Worm (Caenorhabditis elegans): ENCODE data around the gene gpa-5.

The gpa-5 gene

DNA sequence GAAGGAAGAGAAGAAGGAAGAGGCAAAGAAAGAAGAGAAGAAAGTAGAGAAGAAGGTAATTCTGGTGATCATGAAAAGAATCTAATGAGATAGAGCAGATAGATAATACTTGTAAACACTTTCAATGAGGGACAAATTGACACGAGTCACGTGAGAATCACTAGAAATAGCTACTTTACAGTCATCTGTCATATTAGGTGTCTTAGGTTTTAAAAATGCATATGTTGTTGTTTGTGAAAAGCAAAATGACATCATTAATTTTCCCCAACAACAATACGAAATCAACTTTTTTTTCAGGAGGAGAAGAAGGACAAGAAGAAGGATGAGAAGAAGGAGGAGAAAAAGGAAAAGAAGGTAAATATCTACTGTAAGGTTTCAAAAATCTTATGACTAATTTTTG lies 45.7 kb downstream of the gpa-5 start:
- TF ChIP-seq nhr-23 (tag; optimal IDR thresholded peaks at IDR 0.05) (no peak), aly-2 (tag; optimal IDR thresholded peaks at IDR 0.05) (no peak), elt-3 (tag; optimal IDR thresholded peaks at IDR 0.05) (no peak), snpc-4 (tag; optimal IDR thresholded peaks at IDR 0.05) (no peak), nhr-25 (tag; optimal IDR thresholded peaks at IDR 0.05) (peak; percentile 27), nhr-77 (tag; optimal IDR thresholded peaks at IDR 0.05) (no peak), nhr-129 (tag; optimal IDR thresholded peaks at IDR 0.05) (peak; percentile 26), sma-9 (GFP tag; optimal IDR thresholded peaks at IDR 0.05) (peak; percentile 13), sma-9 (tag; optimal IDR thresholded peaks at IDR 0.05) (no peak), lin-13 (GFP tag; optimal IDR thresholded peaks at IDR 0.05) (no peak), crh-2 (tag; optimal IDR thresholded peaks at IDR 0.05) (no peak), nhr-10 (tag; optimal IDR thresholded peaks at IDR 0.05) (no peak), unc-62 (GFP tag; optimal IDR thresholded peaks at IDR 0.05) (no peak)

DNA sequence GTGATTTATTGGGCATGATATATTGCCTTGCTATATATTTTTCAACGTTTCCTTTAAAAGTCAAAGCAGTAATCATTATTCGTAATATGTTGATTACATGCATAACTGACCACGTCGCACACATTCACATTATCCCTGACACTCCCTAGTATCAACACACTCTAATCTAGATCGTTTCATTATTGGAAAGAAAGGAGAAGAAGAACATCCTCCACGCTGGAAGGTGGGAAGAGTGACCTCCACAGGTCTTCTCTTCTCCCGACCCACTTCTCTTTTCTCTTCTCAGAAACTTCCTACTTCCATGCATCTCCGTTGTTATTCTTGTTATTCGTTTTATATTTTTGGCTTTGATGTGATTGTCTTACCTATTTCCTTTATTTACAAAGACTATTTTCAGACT lies 46.8 kb downstream of the gpa-5 start, which contains the start of gene txdc-12.2:
Gene txdc-12.2 (plus strand): TSS at position 396 of the 400 bp plus-strand sequence.
- TF ChIP-seq fos-1 (tag; optimal IDR thresholded peaks at IDR 0.05) (peak; percentile 1), nhr-11 (tag; optimal IDR thresholded peaks at IDR 0.05) (no peak)

DNA sequence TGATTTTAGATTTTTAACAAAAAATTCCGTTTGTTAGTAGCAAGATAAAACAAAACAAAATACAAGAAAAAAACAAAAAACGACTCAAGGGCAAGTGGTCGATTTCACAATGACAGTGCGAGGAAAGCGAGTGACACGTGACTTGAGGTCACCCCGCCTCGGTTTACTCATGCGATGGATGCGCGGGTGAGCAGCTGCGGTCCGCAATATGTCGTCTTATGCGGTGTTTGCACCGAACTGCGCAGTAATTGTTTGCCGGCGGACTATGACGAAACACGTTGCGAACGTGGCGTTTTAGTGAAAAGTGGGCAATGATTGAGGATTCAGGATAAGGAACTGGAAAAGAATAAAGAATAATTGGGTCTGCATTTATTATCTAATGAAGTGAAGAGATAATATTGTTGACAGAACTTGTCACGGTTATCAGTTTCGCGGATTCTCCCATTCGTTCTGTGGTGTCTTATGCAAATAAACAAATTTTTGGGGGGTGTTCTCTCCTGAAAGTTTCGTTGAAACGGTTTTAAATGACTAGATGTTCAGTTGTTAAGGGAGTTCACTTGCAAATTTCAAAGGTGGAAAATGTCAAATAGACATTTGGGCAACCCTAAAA lies 49.4 kb downstream of the gpa-5 start:
- TF ChIP-seq unc-55 (GFP tag; optimal IDR thresholded peaks at IDR 0.05) (peak; percentile 72), gmeb-1 (tag; optimal IDR thresholded peaks at IDR 0.05) (peak; percentile 52), lin-13 (GFP tag; optimal IDR thresholded peaks at IDR 0.05) (peak; percentile 34), nhr-25 (tag; optimal IDR thresholded peaks at IDR 0.05) (peak; percentile 86), ztf-4 (tag; optimal IDR thresholded peaks at IDR 0.05) (peak; percentile 42), mbf-1 (tag; optimal IDR thresholded peaks at IDR 0.05) (no peak), blmp-1 (tag; optimal IDR thresholded peaks at IDR 0.05; ENCODE audit: insufficient read depth) (no peak), ama-1 (optimal IDR thresholded peaks at IDR 0.05) (peak; percentile 15), nhr-12 (tag; optimal IDR thresholded peaks at IDR 0.05) (no peak), nhr-23 (tag; optimal IDR thresholded peaks at IDR 0.05) (no peak), crh-2 (tag; optimal IDR thresholded peaks at IDR 0.05) (peak; percentile 75), nhr-10 (tag; optimal IDR thresholded peaks at IDR 0.05) (peak; percentile 37), fos-1 (tag; optimal IDR thresholded peaks at IDR 0.05) (peak; percentile 37), Y55F3AM.14 (GFP tag; optimal IDR thresholded peaks at IDR 0.05) (peak; percentile 2), sem-4 (tag; optimal IDR thresholded peaks at IDR 0.05) (peak; percentile 50), lin-39 (tag; optimal IDR thresholded peaks at IDR 0.05) (no peak), unc-39 (tag; optimal IDR thresholded peaks at IDR 0.05) (no peak), nhr-129 (tag; optimal IDR thresholded peaks at IDR 0.05) (peak; percentile 87), lsy-2 (tag; optimal IDR thresholded peaks at IDR 0.05) (no peak), ceh-16 (tag; optimal IDR thresholded peaks at IDR 0.05) (peak; percentile 54), F13H6.1 (tag; optimal IDR thresholded peaks at IDR 0.05) (peak; percentile 73), C34F6.9 (tag; optimal IDR thresholded peaks at IDR 0.05) (peak; percentile 88), mab-5 (tag; optimal IDR thresholded peaks at IDR 0.05) (peak; percentile 68), mdl-1 (tag; optimal IDR thresholded peaks at IDR 0.05) (peak; percentile 64 to 87), nhr-21 (tag; optimal IDR thresholded peaks at IDR 0.05) (peak; percentile 30), snpc-4 (tag; optimal IDR thresholded peaks at IDR 0.05) (peak; percentile 48), sma-9 (GFP tag; optimal IDR thresholded peaks at IDR 0.05) (peak; percentile 79), sma-9 (tag; optimal IDR thresholded peaks at IDR 0.05) (no peak), ZK546.5 (tag; optimal IDR thresholded peaks at IDR 0.05) (no peak), lin-11 (tag; optimal IDR thresholded peaks at IDR 0.05) (peak; percentile 77), sma-3 (GFP tag; optimal IDR thresholded peaks at IDR 0.05) (peak; percentile 62)

DNA sequence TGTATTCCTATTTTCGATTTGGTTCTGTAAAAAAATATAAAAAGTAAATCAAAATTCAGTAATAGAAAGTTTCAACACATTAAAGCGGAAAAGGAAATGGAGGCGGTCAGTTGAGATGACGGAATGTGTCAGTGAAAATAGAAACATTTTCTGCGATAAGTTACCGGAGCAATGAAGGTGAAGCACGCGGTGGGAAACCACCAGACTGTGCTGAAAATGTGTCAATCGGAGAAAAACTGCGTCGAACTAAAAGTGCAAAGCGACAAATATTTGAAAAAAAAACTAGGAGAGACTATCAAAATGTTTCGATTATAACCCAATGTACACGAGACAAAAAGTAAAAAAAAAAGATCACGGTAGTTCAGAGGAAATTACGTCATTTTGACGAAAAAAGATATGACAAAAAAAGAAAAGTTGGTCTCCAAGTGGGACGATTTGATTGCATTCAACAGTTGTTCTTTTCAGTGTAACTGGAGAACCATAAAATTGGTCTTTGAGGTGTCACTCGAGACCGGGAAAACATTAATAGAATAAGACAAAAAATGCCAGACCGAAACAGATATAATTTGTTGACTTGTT lies 50.4 kb downstream of the gpa-5 start, which contains the start of gene acl-4:
Gene acl-4 (minus strand): TSS at position 27 of the 579 bp plus-strand sequence.
- TF ChIP-seq peb-1 (tag; optimal IDR thresholded peaks at IDR 0.05) (no peak), nhr-10 (tag; optimal IDR thresholded peaks at IDR 0.05) (no peak), Y55F3AM.14 (GFP tag; optimal IDR thresholded peaks at IDR 0.05) (no peak), fos-1 (tag; optimal IDR thresholded peaks at IDR 0.05) (peak; percentile 14), unc-39 (tag; optimal IDR thresholded peaks at IDR 0.05) (no peak), nhr-129 (tag; optimal IDR thresholded peaks at IDR 0.05) (peak; percentile 14), zag-1 (tag; optimal IDR thresholded peaks at IDR 0.05) (no peak), unc-55 (GFP tag; optimal IDR thresholded peaks at IDR 0.05) (no peak)

All from whole organism, L2 larva.